Fruit fly (Drosophila melanogaster) whole organism, embryonic: ENCODE data around the gene CG7728.

ENCODE experiments used
- BEAF-32 ChIP-seq: fragments of 200-800 bp; sonication (Bioruptor generic); optimal IDR thresholded peaks from 3 replicates; lab custom pipeline; 2017; ENCODE audit warnings: missing biosample characterization, missing genetic modification characterization, mild to moderate bottlenecking, moderate library complexity, missing genetic modification reagents
- CG10267 ChIP-seq: fragments of 200-800 bp; sonication (Bioruptor generic); optimal IDR thresholded peaks from 2 replicates; lab custom pipeline; 2018; ENCODE audit warnings: missing biosample characterization, mild to moderate bottlenecking, missing genetic modification characterization, moderate library complexity
- CG10979 ChIP-seq: fragments of 200-800 bp; sonication (Bioruptor generic); optimal IDR thresholded peaks from 2 replicates; lab custom pipeline; 2018; ENCODE audit warnings: missing biosample characterization, mild to moderate bottlenecking, missing genetic modification characterization, moderate library complexity
- CG12104 ChIP-seq: fragments of 200-800 bp; sonication (Bioruptor generic); optimal IDR thresholded peaks from 3 replicates; lab custom pipeline; 2016; ENCODE audit warnings: missing biosample characterization, missing genetic modification characterization
- CG12391 ChIP-seq: fragments of 200-800 bp; sonication (Bioruptor generic); optimal IDR thresholded peaks from 3 replicates; lab custom pipeline; 2018; ENCODE audit warnings: missing biosample characterization, mild to moderate bottlenecking, missing genetic modification characterization, moderate library complexity
- CG13775 ChIP-seq: fragments of 200-800 bp; sonication (Bioruptor generic); optimal IDR thresholded peaks from 3 replicates; lab custom pipeline; 2017; ENCODE audit warnings: missing biosample characterization, mild to moderate bottlenecking, missing genetic modification characterization
- CG14710 ChIP-seq: fragments of 200-800 bp; sonication (Bioruptor generic); optimal IDR thresholded peaks from 3 replicates; lab custom pipeline; 2019; ENCODE audit warnings: missing biosample characterization, mild to moderate bottlenecking, missing genetic modification characterization, moderate library complexity
- CG15514 ChIP-seq: fragments of 200-800 bp; sonication (Bioruptor generic); optimal IDR thresholded peaks from 3 replicates; lab custom pipeline; 2017; ENCODE audit warnings: missing biosample characterization, missing genetic modification characterization, mild to moderate bottlenecking, moderate library complexity, missing genetic modification reagents
- CG16813 ChIP-seq: fragments of 200-800 bp; sonication (Bioruptor generic); IDR thresholded peaks from 3 replicates; pipeline ENCODE4 v1.3.6; 2022; ENCODE audit warnings: missing biosample characterization, missing genetic modification characterization; ENCODE audit not compliant: partially characterized antibody
- CG17385 ChIP-seq: fragments of 200-800 bp; sonication (Bioruptor generic); optimal IDR thresholded peaks from 3 replicates; lab custom pipeline; 2018; ENCODE audit warnings: missing biosample characterization, mild to moderate bottlenecking, missing genetic modification characterization
- CG30020 ChIP-seq: fragments of 200-800 bp; optimal IDR thresholded peaks from 2 replicates; lab custom pipeline; 2019; ENCODE audit warnings: missing biosample characterization, mild to moderate bottlenecking, missing genetic modification characterization, moderate library complexity
- CG30403 ChIP-seq: fragments of 200-800 bp; sonication (Bioruptor generic); optimal IDR thresholded peaks from 3 replicates; lab custom pipeline; 2016; ENCODE audit warnings: missing biosample characterization, missing genetic modification characterization
- CG3281 ChIP-seq: fragments of 200-800 bp; sonication (Bioruptor generic); optimal IDR thresholded peaks from 3 replicates; lab custom pipeline; 2017; ENCODE audit warnings: missing biosample characterization, mild to moderate bottlenecking, missing genetic modification characterization
- CG34422 ChIP-seq: fragments of 200-800 bp; sonication (Bioruptor generic); IDR thresholded peaks from 3 replicates; pipeline ENCODE4 v1.3.6; 2022; ENCODE audit warnings: missing biosample characterization, missing genetic modification characterization
- CG4282 ChIP-seq: fragments of 200-800 bp; sonication (Bioruptor generic); optimal IDR thresholded peaks from 2 replicates; lab custom pipeline; 2016; ENCODE audit warnings: missing biosample characterization, missing genetic modification characterization
- CG7556 ChIP-seq: fragments of 200-800 bp; sonication (Bioruptor generic); optimal IDR thresholded peaks from 2 replicates; lab custom pipeline; 2017; ENCODE audit warnings: missing biosample characterization, mild to moderate bottlenecking, missing genetic modification characterization
- CG9797 ChIP-seq: fragments of 200-800 bp; sonication (Bioruptor generic); optimal IDR thresholded peaks from 3 replicates; lab custom pipeline; 2018; ENCODE audit warnings: missing biosample characterization, mild to moderate bottlenecking, missing genetic modification characterization
- Dek ChIP-seq: fragments of 200-800 bp; sonication (Bioruptor generic); optimal IDR thresholded peaks from 3 replicates; lab custom pipeline; 2019; ENCODE audit warnings: missing biosample characterization, mild to moderate bottlenecking, missing genetic modification characterization, moderate library complexity
- Dp ChIP-seq: fragments of 200-800 bp; sonication (Bioruptor generic); optimal IDR thresholded peaks from 2 replicates; lab custom pipeline; 2018; ENCODE audit warnings: missing biosample characterization, mild to moderate bottlenecking, missing genetic modification characterization, moderate library complexity
- E2f2 ChIP-seq: fragments of 200-800 bp; sonication (Bioruptor generic); IDR thresholded peaks from 2 replicates; pipeline ENCODE4 v1.3.6; 2022; ENCODE audit warnings: missing biosample characterization, missing genetic modification characterization
- Elba2 ChIP-seq: fragments of 200-800 bp; sonication (Bioruptor generic); optimal IDR thresholded peaks from 3 replicates; lab custom pipeline; 2016; ENCODE audit warnings: missing biosample characterization, missing genetic modification characterization
- Ets97D ChIP-seq: fragments of 200-800 bp; sonication (Bioruptor generic); optimal IDR thresholded peaks from 3 replicates; lab custom pipeline; 2016; ENCODE audit warnings: missing biosample characterization, missing genetic modification characterization
- HmgD ChIP-seq: fragments of 200-800 bp; sonication (Bioruptor generic); optimal IDR thresholded peaks from 3 replicates; lab custom pipeline; 2016; ENCODE audit warnings: missing biosample characterization, missing genetic modification characterization
- Hr78 ChIP-seq, 2 experiments: fragments of 200-800 bp in 1 of 2; fragments of >200 bp in 1 of 2; sonication (Bioruptor generic) in 1 of 2; optimal IDR thresholded peaks; 2 replicates each; lab custom pipeline; 2017 to 2019; ENCODE audit warnings: missing biosample characterization in 2 of 2, missing genetic modification characterization in 2 of 2, mild to moderate bottlenecking in 1 of 2, moderate library complexity in 1 of 2
- Lhr ChIP-seq: fragments of 200-800 bp; sonication (Bioruptor generic); optimal IDR thresholded peaks from 3 replicates; lab custom pipeline; 2017; ENCODE audit warnings: mild to moderate bottlenecking, missing biosample characterization, missing genetic modification reagents, missing genetic modification characterization
- MESR4 ChIP-seq: fragments of 200-800 bp; sonication (Bioruptor generic); optimal IDR thresholded peaks from 2 replicates; lab custom pipeline; 2018; ENCODE audit warnings: missing biosample characterization, mild to moderate bottlenecking, missing genetic modification characterization, moderate library complexity
- Med ChIP-seq: fragments of 200-800 bp; sonication (Bioruptor generic); peaks from one replicate; lab custom pipeline; 2016; ENCODE audit warnings: missing biosample characterization, missing genetic modification characterization, mild to moderate bottlenecking, inconsistent platforms, moderate library complexity
- NC2β ChIP-seq: fragments of 200-800 bp; sonication (Bioruptor generic); optimal IDR thresholded peaks from 2 replicates; lab custom pipeline; 2016; ENCODE audit warnings: missing biosample characterization, missing genetic modification characterization
- Ptx1 ChIP-seq: fragments of 200-800 bp; sonication (Bioruptor generic); IDR thresholded peaks from 2 replicates; pipeline ENCODE4 v1.3.6; 2022; ENCODE audit warnings: missing biosample characterization, missing genetic modification characterization
- Scr ChIP-seq: fragments of 200-800 bp; sonication (Bioruptor generic); IDR thresholded peaks from 2 replicates; pipeline ENCODE4 v1.3.6; 2022; ENCODE audit warnings: missing biosample characterization, missing genetic modification characterization; ENCODE audit not compliant: partially characterized antibody
- Stat92E ChIP-seq, 3 experiments: fragments of >200 bp in 2 of 3; fragments of 200-800 bp in 1 of 3; sonication (Bioruptor generic) in 1 of 3; optimal IDR thresholded peaks; 2 replicates each; lab custom pipeline; 2017 to 2019; ENCODE audit warnings: missing biosample characterization in 3 of 3, missing genetic modification characterization in 3 of 3, mild to moderate bottlenecking in 1 of 3, moderate library complexity in 1 of 3
- bbx ChIP-seq: fragments of 200-800 bp; sonication (Bioruptor generic); IDR thresholded peaks from 2 replicates; pipeline ENCODE4 v1.3.6; 2022; ENCODE audit warnings: missing biosample characterization, missing genetic modification characterization; ENCODE audit not compliant: partially characterized antibody
- crol ChIP-seq: fragments of 200-800 bp; sonication (Bioruptor generic); IDR thresholded peaks from 2 replicates; pipeline ENCODE4 v1.3.6; 2022; ENCODE audit warnings: missing biosample characterization, missing genetic modification characterization
- dm ChIP-seq: fragments of 200-800 bp; sonication (Bioruptor generic); optimal IDR thresholded peaks from 3 replicates; lab custom pipeline; 2016; ENCODE audit warnings: missing biosample characterization, missing genetic modification characterization
- insv ChIP-seq, 2 experiments: fragments of 200-800 bp; sonication (Bioruptor generic); optimal IDR thresholded peaks; 3 replicates each; lab custom pipeline; 2016 to 2018; ENCODE audit warnings: missing biosample characterization in 2 of 2, missing genetic modification characterization in 2 of 2
- ken ChIP-seq: fragments of 200-800 bp; sonication (Bioruptor generic); IDR thresholded peaks from 3 replicates; pipeline ENCODE4 v1.3.6; 2022; ENCODE audit warnings: missing biosample characterization, missing genetic modification characterization
- knrl ChIP-seq: fragments of 200-800 bp; sonication (Bioruptor generic); IDR thresholded peaks from 3 replicates; pipeline ENCODE4 v1.3.6; 2022; ENCODE audit warnings: missing biosample characterization, missing genetic modification characterization; ENCODE audit not compliant: partially characterized antibody
- nau ChIP-seq: fragments of 200-800 bp; sonication (Bioruptor generic); optimal IDR thresholded peaks from 3 replicates; lab custom pipeline; 2017; ENCODE audit warnings: missing biosample characterization, mild to moderate bottlenecking, missing genetic modification characterization, missing genetic modification reagents
- phol ChIP-seq: fragments of 200-800 bp; sonication (Bioruptor generic); optimal IDR thresholded peaks from 3 replicates; lab custom pipeline; 2018; ENCODE audit warnings: missing biosample characterization, mild to moderate bottlenecking, missing genetic modification characterization, moderate library complexity
- pum ChIP-seq: fragments of 200-800 bp; sonication (Bioruptor generic); optimal IDR thresholded peaks from 2 replicates; lab custom pipeline; 2016; ENCODE audit warnings: missing biosample characterization, missing genetic modification characterization
- sr ChIP-seq: fragments of 200-800 bp; sonication (Bioruptor generic); IDR thresholded peaks from 3 replicates; pipeline ENCODE4 v1.3.6; 2022; ENCODE audit warnings: missing biosample characterization, missing genetic modification characterization
- stwl ChIP-seq: fragments of 200-800 bp; sonication (Bioruptor generic); optimal IDR thresholded peaks from 3 replicates; lab custom pipeline; 2018; ENCODE audit warnings: missing biosample characterization, mild to moderate bottlenecking, missing genetic modification characterization, moderate library complexity
- sug ChIP-seq: fragments of 200-800 bp; optimal IDR thresholded peaks from 2 replicates; lab custom pipeline; 2019; ENCODE audit warnings: missing biosample characterization, mild to moderate bottlenecking, missing genetic modification characterization, moderate library complexity
- tx ChIP-seq: fragments of 200-800 bp; sonication (Bioruptor generic); optimal IDR thresholded peaks from 2 replicates; lab custom pipeline; 2016; ENCODE audit warnings: missing biosample characterization, missing genetic modification characterization
- unc-4 ChIP-seq: fragments of 200-800 bp; sonication (Bioruptor generic); IDR thresholded peaks from 2 replicates; pipeline ENCODE4 v1.3.6; 2022; ENCODE audit warnings: missing biosample characterization, missing genetic modification characterization; ENCODE audit not compliant: partially characterized antibody
- vnd ChIP-seq: fragments of 200-800 bp; sonication (Bioruptor generic); IDR thresholded peaks from 3 replicates; pipeline ENCODE4 v1.3.6; 2022; ENCODE audit warnings: missing biosample characterization, missing genetic modification characterization; ENCODE audit not compliant: partially characterized antibody
- zfh2 ChIP-seq: fragments of 200-800 bp; sonication (Bioruptor generic); optimal IDR thresholded peaks from 2 replicates; lab custom pipeline; 2016; ENCODE audit warnings: missing biosample characterization, missing genetic modification characterization

The CG7728 gene

DNA sequence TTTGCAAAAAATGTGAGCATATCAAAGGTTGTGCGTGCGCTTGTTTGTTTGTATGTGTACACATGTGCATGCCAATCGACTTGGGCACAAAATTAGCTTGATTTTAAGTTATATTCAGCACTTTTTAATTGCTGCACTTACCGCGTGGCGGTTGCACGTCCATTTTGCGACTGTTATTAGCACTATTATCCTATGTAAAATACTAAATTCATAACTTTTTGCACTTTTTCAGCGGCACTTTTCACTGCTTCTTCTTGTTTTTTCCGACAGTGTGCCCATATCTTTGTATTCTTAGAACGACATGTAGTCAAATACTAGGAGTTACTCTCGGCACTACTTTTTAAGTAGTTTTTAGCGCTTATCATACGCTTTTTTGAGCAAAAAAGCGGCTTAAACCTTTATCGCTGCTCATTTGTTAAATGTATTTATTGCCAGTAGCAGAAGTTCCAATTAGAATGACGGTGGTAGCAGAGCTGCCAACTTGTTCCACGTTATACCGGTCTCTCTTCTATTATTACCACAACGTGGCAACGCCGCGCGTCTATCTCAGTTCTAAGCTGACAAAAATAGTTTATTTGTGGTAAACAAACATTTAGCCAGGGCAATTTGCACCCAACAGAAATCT lies 26.1 kb downstream of the CG7728 start, which contains the start of the genes scaf6 and Papst2 (continued):
- TF ChIP-seq NC2β (GFP tag; lab: Kevin White, UChicago) = peak; percentile 4
- TF ChIP-seq zfh2 (GFP tag; lab: Kevin White, UChicago) = peak; percentile 0
- peak; percentile 1 for TF ChIP-seq pum (GFP tag; lab: Kevin White, UChicago)
- peak; percentile 83 for TF ChIP-seq stwl (tag; lab: Kevin White, UChicago)
- peak; percentile 97 for TF ChIP-seq CG17385 (GFP tag; lab: Kevin White, UChicago)
- peak; percentile 38; the same call in 1 of the 2 replicates for TF ChIP-seq E2f2 (GFP tag; lab: Robert Waterston, UW)
- 0 out of 2 replicates have a peak, but pooled peaks have one; percentile 25 for TF ChIP-seq unc-4 (GFP tag; lab: Robert Waterston, UW)
- TF ChIP-seq BEAF-32 (GFP tag; lab: Kevin White, UChicago) = peak; percentile 53
- TF ChIP-seq Stat92E (GFP tag; optimal IDR thresholded peaks at IDR 0.05; lab: Kevin White, UChicago) = peak in 1 of 3 experiments; percentile 35
- peak; percentile 58 for TF ChIP-seq phol (tag; lab: Kevin White, UChicago)
- TF ChIP-seq CG10267 (tag; lab: Kevin White, UChicago) = peak; percentile 59
- peak; percentile 5 for TF ChIP-seq CG30403 (GFP tag; lab: Kevin White, UChicago)
- TF ChIP-seq CG4282 (GFP tag; lab: Kevin White, UChicago) = no peak
- no peak for TF ChIP-seq CG7556 (GFP tag; lab: Kevin White, UChicago)
- TF ChIP-seq Scr (GFP tag; lab: Robert Waterston, UW) = peak; percentile 58
- peak; percentile 54; the same call in 1 of the 3 replicates for TF ChIP-seq CG34422 (GFP tag; lab: Robert Waterston, UW)
- TF ChIP-seq nau = no peak
- peak; percentile 58 for TF ChIP-seq HmgD (GFP tag; lab: Kevin White, UChicago)
- peak; percentile 48 for TF ChIP-seq CG30020 (tag; lab: Kevin White, UChicago)
- peak; percentile 36 for TF ChIP-seq Dp (GFP tag; lab: Kevin White, UChicago)
- TF ChIP-seq Hr78 (GFP tag; optimal IDR thresholded peaks at IDR 0.05; lab: Kevin White, UChicago) = no peak
- TF ChIP-seq Dek (tag; lab: Kevin White, UChicago) = no peak
- TF ChIP-seq bbx = peak; percentile 48; the same call in 1 of the 2 replicates
- no peak for TF ChIP-seq crol (GFP tag; lab: Robert Waterston, UW)
- peak; percentile 19 for TF ChIP-seq CG10979
- TF ChIP-seq CG16813 (GFP tag; lab: Robert Waterston, UW) = peak; percentile 26; the same call in 1 of the 3 replicates
- no peak for TF ChIP-seq Ptx1 (GFP tag; lab: Robert Waterston, UW)
- TF ChIP-seq Lhr (GFP tag; lab: Kevin White, UChicago) = peak; percentile 65
- TF ChIP-seq CG15514 (GFP tag; lab: Kevin White, UChicago) = peak; percentile 55
- peak; percentile 12 for TF ChIP-seq sug (tag; lab: Kevin White, UChicago)
- peak; percentile 60; the same call in 2 of the 3 replicates for TF ChIP-seq knrl
- TF ChIP-seq ken (GFP tag; lab: Robert Waterston, UW) = 0 out of 3 replicates have a peak, but pooled peaks have one; percentile 13
- TF ChIP-seq tx (GFP tag; lab: Kevin White, UChicago) = no peak
- peak; percentile 75 for TF ChIP-seq dm (GFP tag; lab: Kevin White, UChicago)
- TF ChIP-seq sr = no peak
- TF ChIP-seq CG9797 = peak; percentile 82
- TF ChIP-seq MESR4 (GFP tag; lab: Kevin White, UChicago) = peak; percentile 70
- TF ChIP-seq Med (GFP tag; lab: Kevin White, UChicago) = peak; percentile 67
- 0 out of 3 replicates have a peak, but pooled peaks have one; percentile 22 for TF ChIP-seq vnd
- TF ChIP-seq CG12391 = no peak
- peak; percentile 95 for TF ChIP-seq Elba2 (GFP tag; lab: Kevin White, UChicago)
- peak; percentile 10 for TF ChIP-seq CG12104 (GFP tag; lab: Kevin White, UChicago)
- peak; percentile 94 to 97 for TF ChIP-seq insv (GFP tag; optimal IDR thresholded peaks at IDR 0.05; lab: Kevin White, UChicago)
- TF ChIP-seq CG14710 (tag; lab: Kevin White, UChicago) = peak; percentile 84
- TF ChIP-seq CG3281 (GFP tag; lab: Kevin White, UChicago) = no peak
- TF ChIP-seq Ets97D = peak; percentile 78
- TF ChIP-seq CG13775 = peak; percentile 19
